Worm (Caenorhabditis elegans) whole organism, L3 larva: ENCODE data around the gene Y77E11A.23.

Source experiments
- R02D3.7 ChIP-seq: fragments of 150-350 bp; optimal IDR thresholded peaks from 2 replicates; lab custom pipeline; 2014; ENCODE audit warnings: missing biosample characterization, missing genetic modification characterization
- ZK546.5 ChIP-seq: sonication (generic microtip); optimal IDR thresholded peaks from 2 replicates; lab custom pipeline; 2017; ENCODE audit warnings: missing biosample characterization, missing genetic modification characterization
- aly-2 ChIP-seq: fragments of 150-350 bp; optimal IDR thresholded peaks from 2 replicates; lab custom pipeline; 2014; ENCODE audit warnings: missing biosample characterization, missing genetic modification characterization
- ama-1 ChIP-seq: fragments of 150-350 bp; optimal IDR thresholded peaks from 2 replicates; lab custom pipeline; 2018
- ceh-16 ChIP-seq: sonication (generic microtip); optimal IDR thresholded peaks from 2 replicates; lab custom pipeline; 2017; ENCODE audit warnings: missing biosample characterization, missing genetic modification characterization
- ceh-28 ChIP-seq: fragments of 150-350 bp; optimal IDR thresholded peaks from 2 replicates; lab custom pipeline; 2014; ENCODE audit warnings: missing biosample characterization, missing genetic modification reagents, missing genetic modification characterization
- daf-12 ChIP-seq: fragments of 150-350 bp; optimal IDR thresholded peaks from 2 replicates; lab custom pipeline; 2014; ENCODE audit warnings: missing biosample characterization, missing genetic modification reagents, missing genetic modification characterization
- egl-27 ChIP-seq: sonication (generic microtip); optimal IDR thresholded peaks from 4 replicates; lab custom pipeline; 2017; ENCODE audit warnings: missing biosample characterization, missing genetic modification reagents, missing genetic modification characterization
- egl-5 ChIP-seq: fragments of 150-350 bp; optimal IDR thresholded peaks from 2 replicates; lab custom pipeline; 2017; ENCODE audit warnings: missing biosample characterization, missing genetic modification reagents, missing genetic modification characterization, inconsistent platforms
- elt-1 ChIP-seq: fragments of 150-350 bp; optimal IDR thresholded peaks from 2 replicates; lab custom pipeline; 2014; ENCODE audit warnings: missing biosample characterization, missing genetic modification characterization
- elt-2 ChIP-seq: sonication (generic microtip); optimal IDR thresholded peaks from 2 replicates; lab custom pipeline; 2016; ENCODE audit warnings: missing genetic modification reagents, mild to moderate bottlenecking, missing genetic modification characterization, missing compliant biosample characterization
- eor-1 ChIP-seq, 2 experiments: fragments of 150-350 bp; optimal IDR thresholded peaks; 2 replicates each; lab custom pipeline; 2014 to 2018; ENCODE audit warnings: missing biosample characterization in 2 of 2, missing genetic modification characterization in 2 of 2
- fkh-10 ChIP-seq: sonication (generic microtip); optimal IDR thresholded peaks from 2 replicates; lab custom pipeline; 2017; ENCODE audit warnings: missing biosample characterization, missing genetic modification reagents, missing genetic modification characterization
- fkh-2 ChIP-seq: fragments of 150-350 bp; optimal IDR thresholded peaks from 2 replicates; lab custom pipeline; 2014; ENCODE audit warnings: missing biosample characterization, missing genetic modification reagents, missing genetic modification characterization
- hmg-11 ChIP-seq: sonication (generic microtip); optimal IDR thresholded peaks from 2 replicates; lab custom pipeline; 2016; ENCODE audit warnings: missing genetic modification characterization, missing compliant biosample characterization
- jun-1 ChIP-seq: fragments of 150-350 bp; optimal IDR thresholded peaks from 2 replicates; lab custom pipeline; 2014; ENCODE audit warnings: missing biosample characterization, missing genetic modification reagents, missing genetic modification characterization
- lin-15B ChIP-seq: fragments of 150-350 bp; optimal IDR thresholded peaks from 2 replicates; lab custom pipeline; 2014; ENCODE audit warnings: missing biosample characterization, missing genetic modification characterization
- lin-39 ChIP-seq: fragments of 150-350 bp; optimal IDR thresholded peaks from 2 replicates; lab custom pipeline; 2018; ENCODE audit warnings: missing biosample characterization, missing genetic modification reagents, missing genetic modification characterization
- lsy-12 ChIP-seq: sonication (generic microtip); optimal IDR thresholded peaks from 2 replicates; lab custom pipeline; 2016; ENCODE audit warnings: mild to moderate bottlenecking, missing genetic modification characterization, missing compliant biosample characterization
- mdl-1 ChIP-seq: fragments of 150-350 bp; optimal IDR thresholded peaks from 2 replicates; lab custom pipeline; 2014; ENCODE audit warnings: missing biosample characterization, missing genetic modification characterization
- mml-1 ChIP-seq: fragments of 150-350 bp; sonication (generic microtip); optimal IDR thresholded peaks from 3 replicates; lab custom pipeline; 2014; ENCODE audit warnings: missing biosample characterization, missing genetic modification characterization
- nfya-1 ChIP-seq: sonication (generic microtip); optimal IDR thresholded peaks from 2 replicates; lab custom pipeline; 2017; ENCODE audit warnings: missing genetic modification characterization, mild to moderate bottlenecking, missing compliant biosample characterization, antibody characterized with exemption, moderate library complexity; ENCODE audit not compliant: insufficient read depth
- nhr-11 ChIP-seq: fragments of 150-350 bp; optimal IDR thresholded peaks from 2 replicates; lab custom pipeline; 2014; ENCODE audit warnings: missing biosample characterization, missing genetic modification characterization
- nhr-12 ChIP-seq: fragments of 150-350 bp; optimal IDR thresholded peaks from 2 replicates; lab custom pipeline; 2014; ENCODE audit warnings: missing biosample characterization, missing genetic modification characterization
- nhr-23 ChIP-seq: fragments of 150-350 bp; optimal IDR thresholded peaks from 2 replicates; lab custom pipeline; 2014; ENCODE audit warnings: missing biosample characterization, missing genetic modification reagents, missing genetic modification characterization
- nhr-237 ChIP-seq: fragments of 150-350 bp; optimal IDR thresholded peaks from 2 replicates; lab custom pipeline; 2014; ENCODE audit warnings: missing biosample characterization, missing genetic modification characterization
- nhr-67 ChIP-seq: fragments of 150-350 bp; optimal IDR thresholded peaks from 2 replicates; lab custom pipeline; 2014; ENCODE audit warnings: missing biosample characterization, missing genetic modification characterization
- nhr-77 ChIP-seq: fragments of 150-350 bp; optimal IDR thresholded peaks from 2 replicates; lab custom pipeline; 2014; ENCODE audit warnings: missing biosample characterization, missing genetic modification characterization
- pha-4 ChIP-seq: fragments of 150-350 bp; optimal IDR thresholded peaks from 2 replicates; lab custom pipeline; 2014; ENCODE audit warnings: missing biosample characterization, missing genetic modification reagents, missing genetic modification characterization
- pqm-1 ChIP-seq: fragments of 150-350 bp; optimal IDR thresholded peaks from 2 replicates; lab custom pipeline; 2017; ENCODE audit warnings: missing biosample characterization, missing genetic modification characterization, inconsistent platforms
- sea-2 ChIP-seq: fragments of 150-350 bp; sonication (generic microtip); optimal IDR thresholded peaks from 4 replicates; lab custom pipeline; 2014; ENCODE audit warnings: missing biosample characterization, missing genetic modification reagents, missing genetic modification characterization
- skn-1 ChIP-seq: fragments of 150-350 bp; optimal IDR thresholded peaks from 2 replicates; lab custom pipeline; 2014; ENCODE audit warnings: missing biosample characterization, missing genetic modification characterization
- snpc-4 ChIP-seq: fragments of 150-350 bp; optimal IDR thresholded peaks from 2 replicates; lab custom pipeline; 2014; ENCODE audit warnings: missing biosample characterization, missing genetic modification characterization
- unc-39 ChIP-seq: sonication (generic microtip); optimal IDR thresholded peaks from 4 replicates; lab custom pipeline; 2017; ENCODE audit warnings: missing biosample characterization, missing genetic modification characterization
- unc-62 ChIP-seq: fragments of 150-350 bp; sonication (generic microtip); optimal IDR thresholded peaks from 4 replicates; lab custom pipeline; 2014; ENCODE audit warnings: missing biosample characterization, missing genetic modification reagents, missing genetic modification characterization
- zag-1 ChIP-seq: fragments of 150-350 bp; optimal IDR thresholded peaks from 2 replicates; lab custom pipeline; 2014; ENCODE audit warnings: missing biosample characterization, missing genetic modification characterization

Gene Y77E11A.23

DNA sequence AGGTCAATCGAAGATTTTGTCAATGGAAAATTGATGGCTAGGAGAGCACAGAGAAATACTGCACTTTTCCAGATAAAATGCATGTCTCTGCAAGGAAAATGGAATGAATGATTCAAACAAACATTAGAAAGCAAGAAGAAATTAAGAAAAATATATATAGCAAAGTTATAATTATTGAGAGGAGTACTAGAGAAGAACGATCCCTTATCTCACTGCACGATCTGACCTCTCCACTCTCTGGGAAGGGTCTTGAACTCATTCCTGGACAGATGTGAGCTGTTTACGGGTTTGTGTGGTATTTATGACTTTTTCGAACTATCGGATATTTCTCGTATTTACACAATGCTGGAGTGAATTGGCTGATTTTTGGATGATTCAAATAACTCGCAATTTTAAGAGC, at the start of gene Y77E11A.23:
TSS of gene Y77E11A.23 (minus strand) at position 107 of the 400 bp plus-strand sequence.
- TF ChIP-seq mml-1 (no peak), unc-39 (tag; lab: Kevin White, UChicago) (no peak), pha-4 (no peak), ZK546.5 (tag; lab: Kevin White, UChicago) (no peak), nfya-1 (no peak), zag-1 (tag; lab: Kevin White, UChicago) (no peak), nhr-23 (tag; lab: Kevin White, UChicago) (no peak)
- TF ChIP-seq, all 47 proteins: peak for 0

DNA sequence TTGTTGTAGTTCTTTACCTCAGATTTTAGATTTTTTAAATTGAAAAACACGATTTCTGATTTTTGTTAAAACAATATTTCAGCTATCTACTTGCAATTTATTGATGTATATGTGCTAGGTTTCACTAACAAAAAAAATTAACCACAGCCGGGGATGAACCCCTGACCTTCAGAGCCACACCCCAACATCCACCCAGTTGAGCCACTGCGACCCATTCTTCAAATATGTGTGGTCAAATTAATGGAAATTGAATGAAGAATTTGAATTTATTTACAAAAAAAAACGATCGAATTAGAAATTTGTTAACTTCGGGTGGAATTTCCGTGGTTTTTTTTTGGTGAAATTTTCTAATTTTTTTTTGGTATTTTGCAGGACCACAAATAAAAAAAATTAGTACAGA, 48.5 kb upstream of the Y77E11A.23 start:
- TF ChIP-seq daf-12 (tag; lab: Kevin White, UChicago), result no peak
- TF ChIP-seq lsy-12 (tag; lab: Kevin White, UChicago), result no peak
- TF ChIP-seq pqm-1 (tag; lab: Kevin White, UChicago), result no peak

DNA sequence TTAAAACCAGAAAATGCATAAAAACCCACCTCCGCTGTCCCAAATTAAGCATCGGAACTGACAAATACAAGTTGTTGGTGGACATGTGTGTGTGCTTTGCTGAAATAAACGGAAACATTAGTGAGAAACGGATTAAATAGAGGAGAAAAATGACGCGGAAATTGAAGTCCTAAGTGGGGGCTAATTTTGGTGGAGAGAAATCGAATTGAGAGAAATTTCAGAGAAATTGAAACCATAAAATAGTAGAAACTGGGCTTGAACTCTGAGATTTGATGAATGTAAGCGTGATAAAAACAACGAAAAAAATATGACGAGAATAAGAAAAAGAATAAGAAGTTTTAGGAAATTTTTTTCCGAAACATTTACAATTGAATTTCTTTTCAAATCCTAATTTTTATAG, 44.8 kb upstream of the Y77E11A.23 start, which contains the start of gene Y77E11A.12:
TSS of gene Y77E11A.12 (minus strand) at position 101 of the 400 bp plus-strand sequence.
- TF ChIP-seq jun-1 (no peak), fkh-10 (GFP tag; lab: Kevin White, UChicago) (no peak), snpc-4 (no peak), eor-1 (tag; optimal IDR thresholded peaks at IDR 0.05; lab: Kevin White, UChicago) (no peak), ceh-28 (tag; lab: Kevin White, UChicago) (no peak), elt-2 (tag; lab: Kevin White, UChicago) (no peak), lin-15B (tag; lab: Kevin White, UChicago) (no peak), sea-2 (GFP tag; lab: Kevin White, UChicago) (no peak)
- TF ChIP-seq, all 47 proteins: peak for 0

DNA sequence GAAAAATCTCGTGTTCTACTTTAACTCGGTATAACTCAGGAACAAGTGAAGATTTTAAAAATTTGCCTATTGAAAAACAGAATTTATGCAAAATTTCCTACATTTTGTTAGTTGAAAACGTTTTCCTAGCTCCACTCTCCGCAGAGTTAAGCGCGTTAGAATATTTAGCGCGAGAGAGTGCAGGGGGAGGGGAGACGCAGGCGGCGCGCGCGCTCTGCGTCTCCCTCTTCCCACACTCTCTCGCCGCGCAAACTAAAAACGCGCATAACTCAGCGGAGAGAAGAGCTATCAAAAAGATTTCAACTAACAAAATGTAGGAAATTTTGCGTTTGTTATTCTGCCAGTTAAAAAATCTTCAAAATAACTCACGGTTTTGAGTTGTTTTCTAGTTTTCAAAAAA, 42.0 kb upstream of the Y77E11A.23 start:
- no peak for TF ChIP-seq ceh-16 (tag; lab: Kevin White, UChicago)
- TF ChIP-seq elt-1 (tag; lab: Kevin White, UChicago), result no peak
- TF ChIP-seq lsy-12 (tag; lab: Kevin White, UChicago), result no peak
- no peak for TF ChIP-seq lin-39 (tag; lab: Kevin White, UChicago)
- TF ChIP-seq nhr-11 (tag; lab: Kevin White, UChicago), result no peak
- no peak for TF ChIP-seq sea-2 (GFP tag; lab: Kevin White, UChicago)
- TF ChIP-seq hmg-11 (tag; lab: Kevin White, UChicago), result no peak
- no peak for TF ChIP-seq lin-15B (tag; lab: Kevin White, UChicago)
- TF ChIP-seq jun-1, result no peak
- no peak for TF ChIP-seq fkh-2 (tag; lab: Kevin White, UChicago)
- TF ChIP-seq aly-2 (tag; lab: Kevin White, UChicago), result no peak
- TF ChIP-seq skn-1 (tag; lab: Kevin White, UChicago), result no peak
- TF ChIP-seq fkh-10 (GFP tag; lab: Kevin White, UChicago), result no peak

DNA sequence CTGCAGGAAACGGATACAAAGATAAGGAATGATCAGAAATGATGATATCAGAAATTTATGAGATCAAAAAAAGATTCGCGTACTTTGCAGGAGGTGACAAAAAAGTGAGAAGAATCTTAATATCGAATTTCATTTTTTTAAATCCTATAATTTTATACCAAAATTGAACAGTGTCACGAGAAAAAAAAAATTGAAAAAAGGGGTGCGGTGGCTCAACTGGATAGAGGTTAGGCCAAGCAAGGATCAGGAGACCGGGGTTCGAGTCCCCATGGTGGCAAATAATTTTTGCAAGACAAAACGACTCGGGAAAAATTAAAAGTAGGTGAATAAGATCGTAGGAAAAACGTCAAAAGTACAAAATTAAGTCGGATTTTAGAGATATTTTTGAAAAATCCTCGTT, 40.2 kb upstream of the Y77E11A.23 start:
- no peak for TF ChIP-seq nhr-67
- no peak for TF ChIP-seq unc-62
- no peak for TF ChIP-seq R02D3.7 (tag; lab: Kevin White, UChicago)

DNA sequence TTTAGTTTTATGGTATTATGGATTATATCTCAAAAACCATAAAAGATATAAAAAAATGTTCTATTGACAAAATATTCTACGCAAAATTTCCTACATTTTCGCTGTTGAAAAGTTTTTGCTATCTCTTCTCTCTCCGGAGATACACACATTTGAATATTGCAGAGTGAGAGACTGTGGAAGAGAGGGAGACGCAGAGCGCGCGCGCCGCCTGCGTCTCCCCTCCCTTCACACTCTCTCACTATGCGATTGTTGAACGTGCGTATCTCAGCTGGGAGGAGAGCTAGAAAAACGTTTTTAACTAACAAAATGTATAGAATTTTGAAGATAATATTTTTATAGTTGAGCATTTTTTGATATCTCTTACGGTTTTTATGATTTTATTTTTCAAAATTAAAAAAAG, 38.9 kb upstream of the Y77E11A.23 start:
- TF ChIP-seq mdl-1 (tag; lab: Kevin White, UChicago) (no peak), pqm-1 (tag; lab: Kevin White, UChicago) (no peak), egl-5 (no peak), nhr-77 (tag; lab: Kevin White, UChicago) (no peak), snpc-4 (no peak), ama-1 (no peak), nhr-237 (tag; lab: Kevin White, UChicago) (no peak), nhr-12 (tag; lab: Kevin White, UChicago) (no peak), lin-15B (tag; lab: Kevin White, UChicago) (no peak), ZK546.5 (tag; lab: Kevin White, UChicago) (no peak), nhr-67 (no peak), nhr-23 (tag; lab: Kevin White, UChicago) (no peak), ceh-16 (tag; lab: Kevin White, UChicago) (no peak), lsy-12 (tag; lab: Kevin White, UChicago) (no peak), pha-4 (no peak), eor-1 (tag; optimal IDR thresholded peaks at IDR 0.05; lab: Kevin White, UChicago) (no peak), egl-27 (tag; lab: Kevin White, UChicago) (no peak), daf-12 (tag; lab: Kevin White, UChicago) (no peak)
